Worm (Caenorhabditis elegans) whole organism, midembryonic: ENCODE measurements around the gene Y73F8A.5.

Experiments used
- tab-1 ChIP-seq: fragments of 200-800 bp; sonication (Bioruptor generic); IDR thresholded peaks from 2 replicates; pipeline ENCODE4 v1.3.6; 2022; ENCODE audit warnings: missing genetic modification characterization, missing compliant biosample characterization
- ztf-23 ChIP-seq: fragments of 200-800 bp; sonication (Bioruptor generic); IDR thresholded peaks from 2 replicates; pipeline ENCODE4 v1.3.6; 2022; ENCODE audit warnings: missing genetic modification reagents, missing genetic modification characterization, missing compliant biosample characterization

ce11 chrIV:15214694-15215093 is 45.0 kb upstream of the Y73F8A.5 start:
- TF ChIP-seq tab-1 (GFP tag; lab: Robert Waterston, UW) (no peak), ztf-23 (GFP tag; lab: Robert Waterston, UW) (no peak)
